Fruit fly (Drosophila melanogaster): ENCODE results near the gene Mat89Ba.

Mat89Ba gene

dm6 chr3R:16234745-16235149, 37.5 kb downstream of the Mat89Ba start (continued):
- no peak for TF ChIP-seq MBD-R2 (GFP tag; IDR thresholded peaks at IDR 0.05)
- no peak for TF ChIP-seq org-1 (GFP tag; optimal IDR thresholded peaks at IDR 0.05)
- no peak for TF ChIP-seq sob (GFP tag; IDR thresholded peaks at IDR 0.05)
- no peak for TF ChIP-seq CG6813 (GFP tag; optimal IDR thresholded peaks at IDR 0.05)
- TF ChIP-seq CG17385 (GFP tag; optimal IDR thresholded peaks at IDR 0.05), result no peak
- no peak for TF ChIP-seq Aef1 (GFP tag; IDR thresholded peaks at IDR 0.05)
- TF ChIP-seq tup (GFP tag; optimal IDR thresholded peaks at IDR 0.05), result no peak
- no peak for TF ChIP-seq Gsc (GFP tag; IDR thresholded peaks at IDR 0.05)
- TF ChIP-seq dati (GFP tag; IDR thresholded peaks at IDR 0.05), result no peak
- TF ChIP-seq ftz-f1 (GFP tag; optimal IDR thresholded peaks at IDR 0.05), result no peak
- no peak for TF ChIP-seq ash1 (GFP tag; optimal IDR thresholded peaks at IDR 0.05)
- TF ChIP-seq Doc2 (GFP tag; IDR thresholded peaks at IDR 0.05), result no peak
- no peak for TF ChIP-seq Lim3 (GFP tag; IDR thresholded peaks at IDR 0.05)
- TF ChIP-seq CG4820 (GFP tag; optimal IDR thresholded peaks at IDR 0.05), result no peak
- no peak for TF ChIP-seq CG11696 (GFP tag; IDR thresholded peaks at IDR 0.05)
- TF ChIP-seq fd96Cb (tag; optimal IDR thresholded peaks at IDR 0.05), result peak; percentile 53
- no peak for TF ChIP-seq jing (GFP tag; optimal IDR thresholded peaks at IDR 0.05)
- TF ChIP-seq lbe (GFP tag; optimal IDR thresholded peaks at IDR 0.05), result no peak
- no peak for TF ChIP-seq Dip3 (GFP tag; optimal IDR thresholded peaks at IDR 0.05)
- no peak for TF ChIP-seq Chrac-16 (GFP tag; optimal IDR thresholded peaks at IDR 0.05)
- no peak for TF ChIP-seq CG7357 (GFP tag; IDR thresholded peaks at IDR 0.05)
- peak; percentile 8 for TF ChIP-seq CG12104 (GFP tag; optimal IDR thresholded peaks at IDR 0.05)
- no peak for TF ChIP-seq bigmax (GFP tag; optimal IDR thresholded peaks at IDR 0.05)
- TF ChIP-seq Bdp1 (GFP tag; optimal IDR thresholded peaks at IDR 0.05), result peak; percentile 10
- TF ChIP-seq CG6854 (GFP tag; optimal IDR thresholded peaks at IDR 0.05), result no peak
- TF ChIP-seq bsh (GFP tag; optimal IDR thresholded peaks at IDR 0.05), result peak; percentile 33 to 79
- peak; percentile 74 for TF ChIP-seq dmrt99B (tag; optimal IDR thresholded peaks at IDR 0.05)
- TF ChIP-seq vfl (GFP tag; optimal IDR thresholded peaks at IDR 0.05), result no peak
- TF ChIP-seq Lpt (GFP tag; optimal IDR thresholded peaks at IDR 0.05), result no peak
- TF ChIP-seq MTF-1 (GFP tag; optimal IDR thresholded peaks at IDR 0.05; ENCODE audit: borderline replicate concordance), result no peak
- TF ChIP-seq wor (GFP tag; IDR thresholded peaks at IDR 0.05), result no peak
- no peak for TF ChIP-seq CG8478 (optimal IDR thresholded peaks at IDR 0.05)
- no peak for TF ChIP-seq pnt (GFP tag; optimal IDR thresholded peaks at IDR 0.05)
- TF ChIP-seq zf30C (GFP tag; optimal IDR thresholded peaks at IDR 0.05), result no peak
- no peak for TF ChIP-seq peb (GFP tag; IDR thresholded peaks at IDR 0.05)
- no peak for TF ChIP-seq wdn (GFP tag; IDR thresholded peaks at IDR 0.05)
- TF ChIP-seq cad (GFP tag; optimal IDR thresholded peaks at IDR 0.05), result no peak
- TF ChIP-seq C15 (GFP tag; IDR thresholded peaks at IDR 0.05), result no peak
- TF ChIP-seq CG7556 (GFP tag; optimal IDR thresholded peaks at IDR 0.05), result peak; percentile 79
- no peak for TF ChIP-seq cwo (GFP tag; optimal IDR thresholded peaks at IDR 0.05)
- TF ChIP-seq Kr (GFP tag; optimal IDR thresholded peaks at IDR 0.05), result no peak
- TF ChIP-seq cg (GFP tag; optimal IDR thresholded peaks at IDR 0.05), result no peak
- TF ChIP-seq NC2α (GFP tag; optimal IDR thresholded peaks at IDR 0.05), result no peak
- TF ChIP-seq CG16813 (GFP tag; IDR thresholded peaks at IDR 0.05; ENCODE audit: partially characterized antibody), result no peak
- TF ChIP-seq CG11085 (GFP tag; IDR thresholded peaks at IDR 0.05), result no peak
- no peak for TF ChIP-seq yki (optimal IDR thresholded peaks at IDR 0.05)
- no peak for TF ChIP-seq ara (GFP tag; IDR thresholded peaks at IDR 0.05)
- TF ChIP-seq CG8388 (GFP tag; optimal IDR thresholded peaks at IDR 0.05), result peak; percentile 26
- no peak for TF ChIP-seq CG9609 (GFP tag; optimal IDR thresholded peaks at IDR 0.05)
- TF ChIP-seq CG11723 (GFP tag; optimal IDR thresholded peaks at IDR 0.05), result peak; percentile 11
- TF ChIP-seq HLH54F (GFP tag; optimal IDR thresholded peaks at IDR 0.05), result no peak
- peak; percentile 46 for TF ChIP-seq Ssrp (tag; optimal IDR thresholded peaks at IDR 0.05)
- peak; percentile 66 for TF ChIP-seq Asciz (GFP tag; optimal IDR thresholded peaks at IDR 0.05)
- no peak for TF ChIP-seq ERR (GFP tag; optimal IDR thresholded peaks at IDR 0.05)
